Fruit fly (Drosophila melanogaster) whole organism, wandering third instar larva: ENCODE results near the gene Nmnat.

Experiments
- Abd-B ChIP-seq: fragments of >200 bp; optimal IDR thresholded peaks from 2 replicates; lab custom pipeline; 2017; ENCODE audit warnings: missing biosample characterization, missing genetic modification characterization
- CG9705 ChIP-seq: fragments of 200-800 bp; sonication (Bioruptor generic); optimal IDR thresholded peaks from 2 replicates; lab custom pipeline; 2018; ENCODE audit warnings: missing biosample characterization, mild to moderate bottlenecking, missing genetic modification characterization
- CrebA ChIP-seq: fragments of 200-800 bp; sonication (Bioruptor generic); optimal IDR thresholded peaks from 2 replicates; lab custom pipeline; 2016; ENCODE audit warnings: missing biosample characterization, mild to moderate bottlenecking, missing genetic modification characterization, borderline replicate concordance
- Dfd ChIP-seq: fragments of >200 bp; optimal IDR thresholded peaks from 2 replicates; lab custom pipeline; 2017; ENCODE audit warnings: missing biosample characterization, missing genetic modification characterization
- Dif ChIP-seq: fragments of 200-275, 200-300 bp; sonication (Bioruptor generic); optimal IDR thresholded peaks from 2 replicates; lab custom pipeline; 2018; ENCODE audit warnings: missing biosample characterization, missing genetic modification characterization; ENCODE audit not compliant: partially characterized antibody
- GATAd ChIP-seq: sonication (Bioruptor generic); optimal IDR thresholded peaks from 2 replicates; lab custom pipeline; 2016; ENCODE audit warnings: missing biosample characterization, missing genetic modification characterization
- HLH106 ChIP-seq: fragments of 200-800 bp; optimal IDR thresholded peaks from 3 replicates; lab custom pipeline; 2019; ENCODE audit warnings: missing biosample characterization, mild to moderate bottlenecking, missing genetic modification characterization, moderate library complexity
- Hnf4 ChIP-seq: fragments of 200-800 bp; sonication (Bioruptor generic); optimal IDR thresholded peaks from 2 replicates; lab custom pipeline; 2016; ENCODE audit warnings: missing biosample characterization, mild to moderate bottlenecking, missing genetic modification characterization
- Hr78 ChIP-seq: fragments of >200 bp; optimal IDR thresholded peaks from 2 replicates; lab custom pipeline; 2017; ENCODE audit warnings: missing biosample characterization, missing genetic modification characterization
- Jra ChIP-seq: sonication (Bioruptor generic); optimal IDR thresholded peaks from 2 replicates; lab custom pipeline; 2016; ENCODE audit warnings: missing biosample characterization, missing genetic modification characterization
- Mio ChIP-seq: sonication (Bioruptor generic); optimal IDR thresholded peaks from 2 replicates; lab custom pipeline; 2016; ENCODE audit warnings: missing biosample characterization, missing genetic modification characterization
- Myc ChIP-seq: fragments of >200 bp; optimal IDR thresholded peaks from 2 replicates; lab custom pipeline; 2017
- OdsH ChIP-seq: fragments of 200-800 bp; sonication (Bioruptor generic); optimal IDR thresholded peaks from 2 replicates; lab custom pipeline; 2016; ENCODE audit warnings: missing biosample characterization, mild to moderate bottlenecking, missing genetic modification characterization
- Rel ChIP-seq, 2 experiments: fragments of 200-800 bp; sonication (Bioruptor generic) in 1 of 2; optimal IDR thresholded peaks; 2 replicates in 1 of 2; 3 replicates in 1 of 2; lab custom pipeline; 2016 to 2019; ENCODE audit warnings: mild to moderate bottlenecking in 2 of 2, missing biosample characterization in 2 of 2, missing genetic modification characterization in 2 of 2, moderate library complexity in 1 of 2
- Sp1 ChIP-seq: fragments of 200-800 bp; sonication (Bioruptor generic); optimal IDR thresholded peaks from 3 replicates; lab custom pipeline; 2019; ENCODE audit warnings: missing biosample characterization, mild to moderate bottlenecking, missing genetic modification characterization, moderate library complexity
- Vsx2 ChIP-seq: fragments of 200-300, 225-300 bp; sonication (Bioruptor generic); optimal IDR thresholded peaks from 2 replicates; lab custom pipeline; 2018; ENCODE audit warnings: missing biosample characterization, missing genetic modification characterization; ENCODE audit not compliant: partially characterized antibody
- brk ChIP-seq: fragments of 200-800 bp; sonication (Bioruptor generic); optimal IDR thresholded peaks from 2 replicates; lab custom pipeline; 2016; ENCODE audit warnings: missing biosample characterization, mild to moderate bottlenecking, missing genetic modification characterization
- dl ChIP-seq, 2 experiments: fragments of 175-275, 200-275 bp in 1 of 2; fragments of 200-275 bp in 1 of 2; sonication (Bioruptor generic); optimal IDR thresholded peaks; lab custom pipeline; 2018; ENCODE audit warnings: mild to moderate bottlenecking in 2 of 2, missing biosample characterization in 2 of 2, missing genetic modification characterization in 2 of 2, moderate library complexity in 2 of 2; ENCODE audit not compliant: partially characterized antibody in 2 of 2, insufficient read depth in 1 of 2
- dmrt93B ChIP-seq: fragments of 200-800 bp; sonication (Bioruptor generic); optimal IDR thresholded peaks from 2 replicates; lab custom pipeline; 2018; ENCODE audit warnings: missing biosample characterization, mild to moderate bottlenecking, missing genetic modification characterization
- dsf ChIP-seq: sonication (Bioruptor generic); optimal IDR thresholded peaks from 2 replicates; lab custom pipeline; 2016; ENCODE audit warnings: missing biosample characterization, missing genetic modification characterization, borderline replicate concordance
- ey ChIP-seq: fragments of 200-800 bp; sonication (Bioruptor generic); optimal IDR thresholded peaks from 2 replicates; lab custom pipeline; 2016; ENCODE audit warnings: missing biosample characterization, missing genetic modification characterization
- foxo ChIP-seq, 2 experiments: fragments of 200-800 bp; sonication (Bioruptor generic); optimal IDR thresholded peaks; 2 replicates in 1 of 2; 3 replicates in 1 of 2; lab custom pipeline; 2016 to 2017; ENCODE audit warnings: missing biosample characterization in 2 of 2, missing genetic modification characterization in 2 of 2
- fru ChIP-seq: fragments of 200-800 bp; sonication (Bioruptor generic); optimal IDR thresholded peaks from 3 replicates; lab custom pipeline; 2016; ENCODE audit warnings: missing biosample characterization, mild to moderate bottlenecking, missing genetic modification characterization
- h ChIP-seq: fragments of 200-800 bp; sonication (Bioruptor generic); optimal IDR thresholded peaks from 3 replicates; lab custom pipeline; 2016; ENCODE audit warnings: missing biosample characterization, mild to moderate bottlenecking, missing genetic modification characterization
- jim ChIP-seq: fragments of 175-275, 200-325 bp; sonication (Bioruptor generic); optimal IDR thresholded peaks from 2 replicates; lab custom pipeline; 2016; ENCODE audit warnings: missing biosample characterization, mild to moderate bottlenecking, missing genetic modification characterization
- pan ChIP-seq: fragments of >200 bp; optimal IDR thresholded peaks from 2 replicates; lab custom pipeline; 2017
- psq ChIP-seq: fragments of 200-800 bp; sonication (Bioruptor generic); optimal IDR thresholded peaks from 3 replicates; lab custom pipeline; 2017; ENCODE audit warnings: missing biosample characterization, mild to moderate bottlenecking, missing genetic modification characterization, moderate library complexity
- rgr ChIP-seq: fragments of 200-800 bp; sonication (Bioruptor generic); optimal IDR thresholded peaks from 3 replicates; lab custom pipeline; 2016; ENCODE audit warnings: missing biosample characterization, mild to moderate bottlenecking, missing genetic modification characterization
- sage ChIP-seq: fragments of 200-800 bp; sonication (Bioruptor generic); optimal IDR thresholded peaks from 2 replicates; lab custom pipeline; 2016; ENCODE audit warnings: missing biosample characterization, mild to moderate bottlenecking, missing genetic modification characterization
- sv ChIP-seq: fragments of 200-800 bp; sonication (Bioruptor generic); optimal IDR thresholded peaks from 3 replicates; lab custom pipeline; 2016; ENCODE audit warnings: missing biosample characterization, missing genetic modification characterization
- woc ChIP-seq: sonication (Bioruptor generic); optimal IDR thresholded peaks from 2 replicates; lab custom pipeline; 2016; ENCODE audit warnings: missing biosample characterization, mild to moderate bottlenecking, missing genetic modification characterization

Gene Nmnat

dm6 chr3R:24965403-24965802, 20.4 kb downstream of the Nmnat start:
- TF ChIP-seq OdsH (GFP tag; lab: Kevin White, UChicago), result no peak
- no peak for TF ChIP-seq h (GFP tag; lab: Kevin White, UChicago)
- no peak for TF ChIP-seq rgr (GFP tag; lab: Kevin White, UChicago)
- TF ChIP-seq GATAd (GFP tag; lab: Kevin White, UChicago), result no peak
- TF ChIP-seq CrebA (GFP tag; lab: Kevin White, UChicago), result no peak
- TF ChIP-seq dmrt93B, result no peak
- no peak for TF ChIP-seq brk (GFP tag; lab: Kevin White, UChicago)
- no peak for TF ChIP-seq fru (GFP tag; lab: Kevin White, UChicago)
- no peak for TF ChIP-seq Dfd (GFP tag; lab: Kevin White, UChicago)
- no peak for TF ChIP-seq Dif (GFP tag; lab: Kevin White, UChicago)
- no peak for TF ChIP-seq psq
- TF ChIP-seq HLH106 (tag; lab: Kevin White, UChicago), result no peak
- TF ChIP-seq Rel (GFP tag; optimal IDR thresholded peaks at IDR 0.05; lab: Kevin White, UChicago), result no peak
- TF ChIP-seq Rel (tag; optimal IDR thresholded peaks at IDR 0.05; lab: Kevin White, UChicago), result no peak
- TF ChIP-seq woc (GFP tag; lab: Kevin White, UChicago), result no peak
- TF ChIP-seq ey (GFP tag; lab: Kevin White, UChicago), result no peak
- TF ChIP-seq foxo (GFP tag; optimal IDR thresholded peaks at IDR 0.05; lab: Kevin White, UChicago), result no peak
- TF ChIP-seq pan (lab: Kevin White, UChicago), result no peak

DNA sequence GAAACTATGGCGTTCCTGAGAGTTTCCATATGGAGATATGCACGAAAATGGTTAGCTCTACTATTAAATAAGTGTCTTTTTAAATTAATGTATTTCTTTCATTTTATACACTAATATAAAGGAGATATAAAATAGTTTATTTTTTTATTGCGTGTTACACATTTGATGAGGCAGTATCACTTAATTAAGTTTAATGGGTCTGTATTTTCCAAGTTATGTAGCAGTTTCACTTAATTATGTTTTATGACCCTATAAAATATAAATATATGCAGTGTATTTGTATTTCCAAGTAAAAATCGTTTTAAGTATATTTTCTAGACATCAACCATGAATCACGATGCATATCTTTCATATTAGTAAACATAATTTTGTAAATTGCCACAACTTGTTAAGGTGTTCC, 21.5 kb downstream of the Nmnat start:
- TF ChIP-seq Dif (GFP tag; lab: Kevin White, UChicago) (no peak), woc (GFP tag; lab: Kevin White, UChicago) (peak; percentile 9)
- TF ChIP-seq, all 38 proteins: peak for 1

DNA sequence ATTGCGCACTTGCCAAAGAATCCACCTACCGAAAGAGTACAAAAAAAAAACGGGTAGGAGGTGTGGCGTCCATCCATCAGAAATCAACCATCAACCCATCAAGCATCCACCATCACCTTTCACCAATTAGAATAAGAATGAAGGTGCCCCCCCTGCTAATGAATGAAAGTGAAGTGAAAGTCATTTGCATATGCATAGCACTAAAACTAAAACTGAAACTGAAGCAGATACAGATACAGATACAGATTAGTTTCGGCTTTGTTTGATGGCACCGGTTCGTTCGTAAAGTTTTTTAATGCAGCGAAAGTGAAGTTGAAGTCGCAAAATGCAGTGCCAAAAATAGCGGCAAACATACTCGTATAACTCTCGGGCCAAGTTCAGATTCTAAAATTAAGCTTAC, 23.0 kb downstream of the Nmnat start:
- no peak for TF ChIP-seq sage (GFP tag; lab: Kevin White, UChicago)
- TF ChIP-seq dl (GFP tag; optimal IDR thresholded peaks at IDR 0.05; lab: Kevin White, UChicago; ENCODE audit: insufficient read depth in 1 of 2, partially characterized antibody in 2 of 2), result no peak
- no peak for TF ChIP-seq OdsH (GFP tag; lab: Kevin White, UChicago)
- no peak for TF ChIP-seq sv (GFP tag; lab: Kevin White, UChicago)
- TF ChIP-seq dmrt93B, result no peak
- no peak for TF ChIP-seq Hnf4 (GFP tag; lab: Kevin White, UChicago)
- TF ChIP-seq dsf (GFP tag; lab: Kevin White, UChicago), result no peak
- no peak for TF ChIP-seq Jra (GFP tag; lab: Kevin White, UChicago)
- no peak for TF ChIP-seq Myc (lab: Kevin White, UChicago)
- no peak for TF ChIP-seq Hr78
- no peak for TF ChIP-seq ey (GFP tag; lab: Kevin White, UChicago)
- no peak for TF ChIP-seq Sp1
- no peak for TF ChIP-seq rgr (GFP tag; lab: Kevin White, UChicago)
- TF ChIP-seq jim (GFP tag; lab: Kevin White, UChicago), result no peak
- no peak for TF ChIP-seq Vsx2 (GFP tag; lab: Kevin White, UChicago)
- no peak for TF ChIP-seq fru (GFP tag; lab: Kevin White, UChicago)

- TF ChIP-seq Hnf4 (GFP tag; lab: Kevin White, UChicago) (no peak), CG9705 (no peak), sage (GFP tag; lab: Kevin White, UChicago) (no peak), Mio (GFP tag; lab: Kevin White, UChicago) (no peak), CrebA (GFP tag; lab: Kevin White, UChicago) (no peak), woc (GFP tag; lab: Kevin White, UChicago) (no peak), pan (lab: Kevin White, UChicago) (no peak), Abd-B (no peak), dl (GFP tag; optimal IDR thresholded peaks at IDR 0.05; lab: Kevin White, UChicago; ENCODE audit: insufficient read depth in 1 of 2, partially characterized antibody in 2 of 2) (no peak), Myc (lab: Kevin White, UChicago) (no peak), Hr78 (no peak), Dfd (GFP tag; lab: Kevin White, UChicago) (no peak), psq (no peak)
These were observed 23.9 kb downstream of the Nmnat start for dm6 chr3R:24968888-24969287.
